Fruit fly (Drosophila melanogaster) whole organism, embryonic: Measurements from ENCODE around the gene FBXO11.

Experiments used
- Bdp1 ChIP-seq: fragments of 200-800 bp; sonication (Bioruptor generic); optimal IDR thresholded peaks from 3 replicates; lab custom pipeline; 2016; ENCODE audit warnings: missing biosample characterization, missing genetic modification characterization
- CG11093 ChIP-seq: fragments of 200-800 bp; sonication (Bioruptor generic); IDR thresholded peaks from 3 replicates; pipeline ENCODE4 v1.3.6; 2022; ENCODE audit warnings: missing biosample characterization, missing genetic modification characterization
- CG13296 ChIP-seq: fragments of 200-800 bp; sonication (Bioruptor generic); optimal IDR thresholded peaks from 3 replicates; lab custom pipeline; 2018; ENCODE audit warnings: missing biosample characterization, mild to moderate bottlenecking, missing genetic modification characterization
- CG13424 ChIP-seq: fragments of 200-800 bp; sonication (Bioruptor generic); optimal IDR thresholded peaks from 2 replicates; lab custom pipeline; 2019; ENCODE audit warnings: missing biosample characterization, mild to moderate bottlenecking, missing genetic modification characterization, moderate library complexity
- CG14014 ChIP-seq: fragments of 200-800 bp; sonication (Bioruptor generic); IDR thresholded peaks from 2 replicates; pipeline ENCODE4 v1.3.6; 2022; ENCODE audit warnings: missing biosample characterization, missing genetic modification characterization
- CG14860 ChIP-seq: fragments of 200-800 bp; sonication (Bioruptor generic); IDR thresholded peaks from 3 replicates; pipeline ENCODE4 v1.3.6; 2022; ENCODE audit warnings: missing biosample characterization, missing genetic modification characterization; ENCODE audit not compliant: partially characterized antibody
- CG15073 ChIP-seq: fragments of 200-800 bp; sonication (Bioruptor generic); optimal IDR thresholded peaks from 2 replicates; lab custom pipeline; 2016; ENCODE audit warnings: missing biosample characterization, missing genetic modification characterization
- CG15514 ChIP-seq: fragments of 200-800 bp; sonication (Bioruptor generic); optimal IDR thresholded peaks from 3 replicates; lab custom pipeline; 2017; ENCODE audit warnings: missing biosample characterization, missing genetic modification characterization, mild to moderate bottlenecking, moderate library complexity, missing genetic modification reagents
- CG15601 ChIP-seq: fragments of 200-800 bp; sonication (Bioruptor generic); optimal IDR thresholded peaks from 3 replicates; lab custom pipeline; 2019; ENCODE audit warnings: missing biosample characterization, mild to moderate bottlenecking, missing genetic modification characterization, moderate library complexity
- CG16813 ChIP-seq: fragments of 200-800 bp; sonication (Bioruptor generic); IDR thresholded peaks from 3 replicates; pipeline ENCODE4 v1.3.6; 2022; ENCODE audit warnings: missing biosample characterization, missing genetic modification characterization; ENCODE audit not compliant: partially characterized antibody
- CG17568 ChIP-seq: fragments of 200-800 bp; sonication (Bioruptor generic); optimal IDR thresholded peaks from 2 replicates; lab custom pipeline; 2018; ENCODE audit warnings: missing biosample characterization, mild to moderate bottlenecking, missing genetic modification characterization, moderate library complexity
- CG17612 ChIP-seq: fragments of 200-800 bp; sonication (Bioruptor generic); IDR thresholded peaks from 2 replicates; pipeline ENCODE4 v1.3.6; 2022; ENCODE audit warnings: missing biosample characterization, missing genetic modification characterization
- CG33557 ChIP-seq: fragments of 200-800 bp; sonication (Bioruptor generic); optimal IDR thresholded peaks from 2 replicates; lab custom pipeline; 2019; ENCODE audit warnings: missing biosample characterization, mild to moderate bottlenecking, missing genetic modification characterization, moderate library complexity
- CG4707 ChIP-seq: fragments of 200-800 bp; sonication (Bioruptor generic); optimal IDR thresholded peaks from 2 replicates; lab custom pipeline; 2018; ENCODE audit warnings: missing biosample characterization, mild to moderate bottlenecking, missing genetic modification characterization, moderate library complexity
- CG6175 ChIP-seq: fragments of 200-800 bp; sonication (Bioruptor generic); IDR thresholded peaks from 3 replicates; pipeline ENCODE4 v1.3.6; 2022; ENCODE audit warnings: missing biosample characterization, missing genetic modification characterization
- CG6765 ChIP-seq: fragments of 200-800 bp; sonication (Bioruptor generic); optimal IDR thresholded peaks from 3 replicates; lab custom pipeline; 2017; ENCODE audit warnings: missing biosample characterization, mild to moderate bottlenecking, missing genetic modification characterization
- CG8281 ChIP-seq: fragments of 200-800 bp; sonication (Bioruptor generic); optimal IDR thresholded peaks from 2 replicates; lab custom pipeline; 2018; ENCODE audit warnings: missing biosample characterization, mild to moderate bottlenecking, missing genetic modification characterization, moderate library complexity
- CG9817 ChIP-seq: fragments of 200-800 bp; sonication (Bioruptor generic); optimal IDR thresholded peaks from 2 replicates; lab custom pipeline; 2018; ENCODE audit warnings: missing biosample characterization, mild to moderate bottlenecking, missing genetic modification characterization, moderate library complexity
- Camta ChIP-seq: fragments of 200-800 bp; sonication (Bioruptor generic); optimal IDR thresholded peaks from 2 replicates; lab custom pipeline; 2016; ENCODE audit warnings: missing biosample characterization, missing genetic modification characterization
- Dp ChIP-seq: fragments of 200-800 bp; sonication (Bioruptor generic); optimal IDR thresholded peaks from 2 replicates; lab custom pipeline; 2018; ENCODE audit warnings: missing biosample characterization, mild to moderate bottlenecking, missing genetic modification characterization, moderate library complexity
- Eip74EF ChIP-seq, 2 experiments: fragments of 200-800 bp in 1 of 2; fragments of >200 bp in 1 of 2; sonication (Bioruptor generic) in 1 of 2; optimal IDR thresholded peaks; 2 replicates each; lab custom pipeline; 2017 to 2019; ENCODE audit warnings: missing biosample characterization in 2 of 2, missing genetic modification characterization in 2 of 2, mild to moderate bottlenecking in 1 of 2, moderate library complexity in 1 of 2
- Ets97D ChIP-seq: fragments of 200-800 bp; sonication (Bioruptor generic); optimal IDR thresholded peaks from 3 replicates; lab custom pipeline; 2016; ENCODE audit warnings: missing biosample characterization, missing genetic modification characterization
- Fer1 ChIP-seq: fragments of 200-800 bp; sonication (Bioruptor generic); optimal IDR thresholded peaks from 2 replicates; lab custom pipeline; 2017; ENCODE audit warnings: missing biosample characterization, mild to moderate bottlenecking, missing genetic modification characterization
- GATAe ChIP-seq: fragments of 200-800 bp; sonication (Bioruptor generic); conservative IDR thresholded peaks from 2 replicates; pipeline ENCODE4 v1.3.6; 2022; ENCODE audit warnings: missing biosample characterization, missing genetic modification characterization
- Gug ChIP-seq: fragments of 200-800 bp; sonication (Bioruptor generic); IDR thresholded peaks from 4 replicates; pipeline ENCODE4 v1.3.6; 2022; ENCODE audit warnings: missing biosample characterization, missing genetic modification characterization
- HHEX ChIP-seq: fragments of 200-800 bp; sonication (Bioruptor generic); optimal IDR thresholded peaks from 3 replicates; lab custom pipeline; 2017; ENCODE audit warnings: missing biosample characterization, mild to moderate bottlenecking, missing genetic modification characterization, missing genetic modification reagents
- Hr3 ChIP-seq: fragments of 200-800 bp; sonication (Bioruptor generic); optimal IDR thresholded peaks from 3 replicates; lab custom pipeline; 2016; ENCODE audit warnings: missing biosample characterization, missing genetic modification characterization
- Hsf ChIP-seq: fragments of 200-800 bp; sonication (Bioruptor generic); optimal IDR thresholded peaks from 3 replicates; lab custom pipeline; 2016; ENCODE audit warnings: missing biosample characterization, missing genetic modification characterization
- Oli ChIP-seq: fragments of 200-800 bp; sonication (Bioruptor generic); optimal IDR thresholded peaks from 2 replicates; lab custom pipeline; 2018; ENCODE audit warnings: missing biosample characterization, mild to moderate bottlenecking, missing genetic modification characterization, moderate library complexity
- Pdp1 ChIP-seq, 2 experiments: fragments of 200-800 bp; sonication (Bioruptor generic); optimal IDR thresholded peaks; 3 replicates each; lab custom pipeline; 2016; ENCODE audit warnings: missing biosample characterization in 2 of 2, missing genetic modification characterization in 2 of 2, mild to moderate bottlenecking in 1 of 2, moderate library complexity in 1 of 2
- Ravus ChIP-seq: fragments of 200-800 bp; sonication (Bioruptor generic); IDR thresholded peaks from 2 replicates; pipeline ENCODE4 v1.3.6; 2022; ENCODE audit warnings: missing biosample characterization, missing genetic modification characterization
- Sox100B ChIP-seq: fragments of 200-800 bp; sonication (Bioruptor generic); optimal IDR thresholded peaks from 3 replicates; lab custom pipeline; 2018; ENCODE audit warnings: missing biosample characterization, mild to moderate bottlenecking, missing genetic modification characterization
- Sry-β ChIP-seq: fragments of 200-800 bp; sonication (Bioruptor generic); optimal IDR thresholded peaks from 2 replicates; lab custom pipeline; 2018; ENCODE audit warnings: missing biosample characterization, mild to moderate bottlenecking, missing genetic modification characterization, moderate library complexity
- TFAM ChIP-seq: fragments of 200-800 bp; sonication (Bioruptor generic); optimal IDR thresholded peaks from 2 replicates; lab custom pipeline; 2017; ENCODE audit warnings: missing biosample characterization, missing genetic modification characterization, inconsistent platforms
- Tbp ChIP-seq: fragments of >200 bp; optimal IDR thresholded peaks from 2 replicates; lab custom pipeline; 2018; ENCODE audit warnings: missing biosample characterization, missing genetic modification characterization
- Xrp1 ChIP-seq: fragments of 200-800 bp; sonication (Bioruptor generic); IDR thresholded peaks from 2 replicates; pipeline ENCODE4 v1.3.6; 2022; ENCODE audit warnings: missing biosample characterization, missing genetic modification characterization
- ac ChIP-seq: fragments of 200-800 bp; sonication (Bioruptor generic); optimal IDR thresholded peaks from 3 replicates; lab custom pipeline; 2017; ENCODE audit warnings: missing biosample characterization, mild to moderate bottlenecking, missing genetic modification characterization
- amos ChIP-seq: fragments of 200-800 bp; sonication (Bioruptor generic); IDR thresholded peaks from 2 replicates; pipeline ENCODE4 v1.3.6; 2022; ENCODE audit warnings: missing biosample characterization, missing genetic modification characterization; ENCODE audit not compliant: partially characterized antibody
- aop ChIP-seq: fragments of 200-800 bp; sonication (Bioruptor generic); IDR thresholded peaks from 2 replicates; pipeline ENCODE4 v1.3.6; 2022; ENCODE audit warnings: missing biosample characterization, missing genetic modification characterization
- az2 ChIP-seq: fragments of 200-800 bp; sonication (Bioruptor generic); optimal IDR thresholded peaks from 3 replicates; lab custom pipeline; 2016; ENCODE audit warnings: missing biosample characterization, missing genetic modification characterization
- bsh ChIP-seq, 2 experiments: fragments of 200-800 bp; sonication (Bioruptor generic); optimal IDR thresholded peaks; 2 replicates each; lab custom pipeline; 2017 to 2018; ENCODE audit warnings: mild to moderate bottlenecking in 2 of 2, missing biosample characterization in 2 of 2, missing genetic modification characterization in 2 of 2, moderate library complexity in 1 of 2
- corto ChIP-seq: fragments of 200-800 bp; sonication (Bioruptor generic); optimal IDR thresholded peaks from 2 replicates; lab custom pipeline; 2016; ENCODE audit warnings: missing biosample characterization, mild to moderate bottlenecking, missing genetic modification characterization, moderate library complexity
- gem ChIP-seq: fragments of 200-800 bp; sonication (Bioruptor generic); optimal IDR thresholded peaks from 2 replicates; lab custom pipeline; 2019; ENCODE audit warnings: missing biosample characterization, mild to moderate bottlenecking, missing genetic modification characterization, moderate library complexity
- gt ChIP-seq: fragments of 200-800 bp; sonication (Bioruptor generic); IDR thresholded peaks from 2 replicates; pipeline ENCODE4 v1.3.6; 2022; ENCODE audit warnings: missing biosample characterization, missing genetic modification characterization
- inv ChIP-seq: fragments of 200-800 bp; sonication (Bioruptor generic); IDR thresholded peaks from 2 replicates; pipeline ENCODE4 v1.3.6; 2022; ENCODE audit warnings: missing biosample characterization, missing genetic modification characterization; ENCODE audit not compliant: partially characterized antibody
- nmo ChIP-seq: fragments of 200-800 bp; sonication (Bioruptor generic); optimal IDR thresholded peaks from 2 replicates; lab custom pipeline; 2018; ENCODE audit warnings: missing biosample characterization, mild to moderate bottlenecking, missing genetic modification characterization, moderate library complexity
- tgo ChIP-seq: fragments of 200-800 bp; sonication (Bioruptor generic); IDR thresholded peaks from 3 replicates; pipeline ENCODE4 v1.3.6; 2022; ENCODE audit warnings: missing biosample characterization, missing genetic modification characterization
- wor ChIP-seq: fragments of 200-800 bp; sonication (Bioruptor generic); IDR thresholded peaks from 2 replicates; pipeline ENCODE4 v1.3.6; 2022; ENCODE audit warnings: missing biosample characterization, missing genetic modification characterization
- yki ChIP-seq: fragments of >200 bp; optimal IDR thresholded peaks from 3 replicates; lab custom pipeline; 2018

FBXO11 gene

dm6 chr3R:9771519-9771972, 37.6 kb downstream of the FBXO11 start, which contains the start of gene CG9471 (continued):
- peak; percentile 94 for TF ChIP-seq Fer1 (GFP tag; lab: Kevin White, UChicago)
- peak; percentile 87 for TF ChIP-seq CG15601 (tag; lab: Kevin White, UChicago)
- TF ChIP-seq ac: peak; percentile 29
- peak in 1 of 2 experiments; percentile 90 for TF ChIP-seq Eip74EF (GFP tag; optimal IDR thresholded peaks at IDR 0.05; lab: Kevin White, UChicago)
- peak; percentile 82 for TF ChIP-seq CG33557 (GFP tag; lab: Kevin White, UChicago)
- peak; percentile 31 for TF ChIP-seq CG15073
- peak; percentile 95 for TF ChIP-seq gem (tag; lab: Kevin White, UChicago)
- peak; percentile 78 for TF ChIP-seq CG17612 (GFP tag; lab: Robert Waterston, UW)
- TF ChIP-seq Tbp: no peak
- TF ChIP-seq CG13296 (GFP tag; lab: Kevin White, UChicago): peak; percentile 91
- TF ChIP-seq CG4707: peak; percentile 73
- TF ChIP-seq nmo (GFP tag; lab: Kevin White, UChicago): peak; percentile 92
- no peak for TF ChIP-seq CG17568 (GFP tag; lab: Kevin White, UChicago)
- TF ChIP-seq Hsf (GFP tag; lab: Kevin White, UChicago): peak; percentile 94
- TF ChIP-seq corto (GFP tag; lab: Kevin White, UChicago): peak; percentile 86
- peak; percentile 87 for TF ChIP-seq CG15514
- TF ChIP-seq CG14860 (GFP tag; lab: Robert Waterston, UW): no peak
- no peak for TF ChIP-seq amos
- no peak for TF ChIP-seq inv
- peak; percentile 88 for TF ChIP-seq GATAe
- TF ChIP-seq Ravus: peak; percentile 76
- TF ChIP-seq Dp: peak; percentile 90
- peak; percentile 91 for TF ChIP-seq Hr3 (GFP tag; lab: Kevin White, UChicago)
- TF ChIP-seq CG9817: peak; percentile 92
- peak; percentile 90 for TF ChIP-seq CG13424 (tag; lab: Kevin White, UChicago)
- TF ChIP-seq CG6765 (GFP tag; lab: Kevin White, UChicago): peak; percentile 88
- TF ChIP-seq tgo (GFP tag; lab: Robert Waterston, UW): peak; percentile 92
- TF ChIP-seq Ets97D (GFP tag; lab: Kevin White, UChicago): peak; percentile 70
- peak; percentile 73 to 93 for TF ChIP-seq bsh (GFP tag; optimal IDR thresholded peaks at IDR 0.05; lab: Kevin White, UChicago)
- peak; percentile 93 for TF ChIP-seq CG14014 (GFP tag; lab: Robert Waterston, UW)
- TF ChIP-seq CG11093: peak; percentile 88
- TF ChIP-seq CG8281 (tag; lab: Kevin White, UChicago): peak; percentile 68
- peak; percentile 95 for TF ChIP-seq Xrp1 (GFP tag; lab: Robert Waterston, UW)
- 0 out of 3 replicates have a peak, but pooled peaks have one; percentile 24 for TF ChIP-seq CG16813 (GFP tag; lab: Robert Waterston, UW)
- TF ChIP-seq TFAM: peak; percentile 38
- TF ChIP-seq HHEX (GFP tag; lab: Kevin White, UChicago): peak; percentile 93
- peak; percentile 67; the same call in 1 of the 3 replicates for TF ChIP-seq CG6175 (GFP tag; lab: Robert Waterston, UW)
- TF ChIP-seq wor: peak; percentile 83
- TF ChIP-seq Bdp1 (GFP tag; lab: Kevin White, UChicago): peak; percentile 78
- TF ChIP-seq Camta (GFP tag; lab: Kevin White, UChicago): peak; percentile 87
- TF ChIP-seq Gug (GFP tag; lab: Robert Waterston, UW): peak; percentile 89
- peak; percentile 80 for TF ChIP-seq aop (GFP tag; lab: Robert Waterston, UW)
- no peak for TF ChIP-seq yki (lab: Kevin White, UChicago)
- peak; percentile 89 for TF ChIP-seq Oli (tag; lab: Kevin White, UChicago)
- peak; percentile 85 for TF ChIP-seq Sox100B (GFP tag; lab: Kevin White, UChicago)
- TF ChIP-seq Pdp1 (GFP tag; optimal IDR thresholded peaks at IDR 0.05; lab: Kevin White, UChicago): peak; percentile 88 to 92
- TF ChIP-seq az2 (GFP tag; lab: Kevin White, UChicago): peak; percentile 93
- TF ChIP-seq gt (GFP tag; lab: Robert Waterston, UW): peak; percentile 47
- TF ChIP-seq Sry-β: peak; percentile 10
